Worm (Caenorhabditis elegans) whole organism, L2 larva: ENCODE measurements around the gene mrps-23.

ENCODE experiments used
- C34F6.9 ChIP-seq: fragments of 150-350 bp; optimal IDR thresholded peaks from 2 replicates; lab custom pipeline; 2014; ENCODE audit warnings: missing biosample characterization, missing genetic modification characterization
- F13H6.1 ChIP-seq: sonication (generic microtip); optimal IDR thresholded peaks from 2 replicates; lab custom pipeline; 2016; ENCODE audit warnings: missing genetic modification characterization, missing compliant biosample characterization
- R02D3.7 ChIP-seq: fragments of 150-350 bp; optimal IDR thresholded peaks from 2 replicates; lab custom pipeline; 2014; ENCODE audit warnings: missing biosample characterization, missing genetic modification characterization
- Y55F3AM.14 ChIP-seq: fragments of 200-800 bp; sonication (Bioruptor generic); optimal IDR thresholded peaks from 2 replicates; lab custom pipeline; 2018; ENCODE audit warnings: mild to moderate bottlenecking, missing genetic modification characterization, missing compliant biosample characterization
- ZK546.5 ChIP-seq: sonication (generic microtip); optimal IDR thresholded peaks from 2 replicates; lab custom pipeline; 2017; ENCODE audit warnings: missing biosample characterization, missing genetic modification characterization
- alr-1 ChIP-seq: fragments of 150-350 bp; optimal IDR thresholded peaks from 2 replicates; lab custom pipeline; 2014; ENCODE audit warnings: missing biosample characterization, missing genetic modification characterization
- aly-2 ChIP-seq: fragments of 150-350 bp; optimal IDR thresholded peaks from 2 replicates; lab custom pipeline; 2014; ENCODE audit warnings: missing biosample characterization, missing genetic modification characterization
- blmp-1 ChIP-seq: sonication (generic microtip); optimal IDR thresholded peaks from 2 replicates; lab custom pipeline; 2017; ENCODE audit warnings: missing genetic modification characterization, mild to moderate bottlenecking, missing compliant biosample characterization, antibody characterized with exemption, moderate library complexity; ENCODE audit not compliant: insufficient read depth
- ceh-16 ChIP-seq: fragments of 150-350 bp; optimal IDR thresholded peaks from 2 replicates; lab custom pipeline; 2014; ENCODE audit warnings: missing biosample characterization, missing genetic modification characterization
- ceh-82 ChIP-seq: fragments of 150-350 bp; optimal IDR thresholded peaks from 2 replicates; lab custom pipeline; 2014; ENCODE audit warnings: missing biosample characterization, missing genetic modification characterization
- crh-2 ChIP-seq: sonication (generic microtip); optimal IDR thresholded peaks from 2 replicates; lab custom pipeline; 2017; ENCODE audit warnings: missing biosample characterization, missing genetic modification characterization
- dmd-4 ChIP-seq: sonication (generic microtip); optimal IDR thresholded peaks from 2 replicates; lab custom pipeline; 2017; ENCODE audit warnings: missing biosample characterization, missing genetic modification characterization
- egl-27 ChIP-seq: sonication (generic microtip); optimal IDR thresholded peaks from 3 replicates; lab custom pipeline; 2017; ENCODE audit warnings: missing biosample characterization, missing genetic modification reagents, missing genetic modification characterization
- elt-1 ChIP-seq: fragments of 150-350 bp; optimal IDR thresholded peaks from 2 replicates; lab custom pipeline; 2014; ENCODE audit warnings: missing biosample characterization, missing genetic modification characterization
- elt-3 ChIP-seq: sonication (generic microtip); optimal IDR thresholded peaks from 2 replicates; lab custom pipeline; 2017; ENCODE audit warnings: missing biosample characterization, missing genetic modification characterization
- fos-1 ChIP-seq: fragments of 150-350 bp; optimal IDR thresholded peaks from 2 replicates; lab custom pipeline; 2014; ENCODE audit warnings: missing biosample characterization, missing genetic modification characterization
- gmeb-1 ChIP-seq: fragments of 150-350 bp; optimal IDR thresholded peaks from 2 replicates; lab custom pipeline; 2014; ENCODE audit warnings: missing biosample characterization, missing genetic modification characterization
- lin-11 ChIP-seq: fragments of 150-350 bp; sonication (generic microtip); optimal IDR thresholded peaks from 2 replicates; lab custom pipeline; 2014; ENCODE audit warnings: missing biosample characterization, missing genetic modification characterization, inconsistent platforms, mixed read lengths
- lin-13 ChIP-seq: fragments of 150-350 bp; optimal IDR thresholded peaks from 2 replicates; lab custom pipeline; 2014; ENCODE audit warnings: missing biosample characterization, missing genetic modification reagents, missing genetic modification characterization
- lin-39 ChIP-seq: fragments of 150-350 bp; optimal IDR thresholded peaks from 2 replicates; lab custom pipeline; 2014; ENCODE audit warnings: missing biosample characterization, missing genetic modification reagents, missing genetic modification characterization
- lsy-2 ChIP-seq, 2 experiments: fragments of 150-350 bp in 1 of 2; sonication (generic microtip) in 1 of 2; optimal IDR thresholded peaks; 2 replicates each; lab custom pipeline; 2014 to 2017; ENCODE audit warnings: missing biosample characterization in 2 of 2, missing genetic modification characterization in 2 of 2
- mab-5 ChIP-seq: fragments of 150-350 bp; optimal IDR thresholded peaks from 2 replicates; lab custom pipeline; 2014; ENCODE audit warnings: missing biosample characterization, missing genetic modification characterization
- mbf-1 ChIP-seq: sonication (generic microtip); optimal IDR thresholded peaks from 2 replicates; lab custom pipeline; 2017; ENCODE audit warnings: missing biosample characterization, missing genetic modification characterization
- nhr-10 ChIP-seq: sonication (generic microtip); optimal IDR thresholded peaks from 2 replicates; lab custom pipeline; 2017; ENCODE audit warnings: missing biosample characterization, missing genetic modification characterization
- nhr-11 ChIP-seq: fragments of 150-350 bp; optimal IDR thresholded peaks from 2 replicates; lab custom pipeline; 2014; ENCODE audit warnings: missing biosample characterization, missing genetic modification characterization
- nhr-12 ChIP-seq: fragments of 150-350 bp; optimal IDR thresholded peaks from 2 replicates; lab custom pipeline; 2014; ENCODE audit warnings: missing biosample characterization, missing genetic modification characterization
- nhr-129 ChIP-seq: fragments of 150-350 bp; optimal IDR thresholded peaks from 2 replicates; lab custom pipeline; 2014; ENCODE audit warnings: missing biosample characterization, missing genetic modification characterization
- nhr-21 ChIP-seq: fragments of 150-350 bp; optimal IDR thresholded peaks from 2 replicates; lab custom pipeline; 2014; ENCODE audit warnings: missing biosample characterization, missing genetic modification characterization
- nhr-23 ChIP-seq: fragments of 150-350 bp; optimal IDR thresholded peaks from 2 replicates; lab custom pipeline; 2014; ENCODE audit warnings: missing biosample characterization, missing genetic modification reagents, missing genetic modification characterization
- nhr-237 ChIP-seq: fragments of 150-350 bp; optimal IDR thresholded peaks from 2 replicates; lab custom pipeline; 2014; ENCODE audit warnings: missing biosample characterization, missing genetic modification characterization
- nhr-25 ChIP-seq: fragments of 150-350 bp; sonication (generic microtip); optimal IDR thresholded peaks from 3 replicates; lab custom pipeline; 2014; ENCODE audit warnings: missing biosample characterization, missing genetic modification characterization
- nhr-77 ChIP-seq: fragments of 150-350 bp; optimal IDR thresholded peaks from 2 replicates; lab custom pipeline; 2014; ENCODE audit warnings: missing biosample characterization, missing genetic modification characterization
- peb-1 ChIP-seq: fragments of 150-350 bp; optimal IDR thresholded peaks from 2 replicates; lab custom pipeline; 2014; ENCODE audit warnings: missing biosample characterization, missing genetic modification characterization
- sem-4 ChIP-seq: fragments of 150-350 bp; optimal IDR thresholded peaks from 2 replicates; lab custom pipeline; 2014; ENCODE audit warnings: missing biosample characterization, missing genetic modification reagents, missing genetic modification characterization
- sma-3 ChIP-seq: sonication (generic microtip); optimal IDR thresholded peaks from 2 replicates; lab custom pipeline; 2016; ENCODE audit warnings: missing genetic modification reagents, missing genetic modification characterization, missing compliant biosample characterization
- sma-9 ChIP-seq, 2 experiments: fragments of 150-350 bp in 1 of 2; sonication (generic microtip) in 1 of 2; optimal IDR thresholded peaks; 2 replicates each; lab custom pipeline; 2014 to 2016; ENCODE audit warnings: missing genetic modification characterization in 2 of 2, mild to moderate bottlenecking in 1 of 2, missing biosample characterization in 1 of 2, missing compliant biosample characterization in 1 of 2, missing genetic modification reagents in 1 of 2, moderate library complexity in 1 of 2
- snpc-4 ChIP-seq: fragments of 150-350 bp; optimal IDR thresholded peaks from 2 replicates; lab custom pipeline; 2014; ENCODE audit warnings: missing biosample characterization, missing genetic modification characterization
- unc-39 ChIP-seq: fragments of 150-350 bp; optimal IDR thresholded peaks from 2 replicates; lab custom pipeline; 2014; ENCODE audit warnings: missing biosample characterization, missing genetic modification characterization
- unc-55 ChIP-seq: fragments of 150-350 bp; sonication (generic microtip); optimal IDR thresholded peaks from 3 replicates; lab custom pipeline; 2014; ENCODE audit warnings: missing biosample characterization, missing genetic modification reagents, missing genetic modification characterization
- unc-62 ChIP-seq: fragments of 150-350 bp; optimal IDR thresholded peaks from 2 replicates; lab custom pipeline; 2014; ENCODE audit warnings: missing biosample characterization, missing genetic modification reagents, missing genetic modification characterization
- zag-1 ChIP-seq: fragments of 150-350 bp; optimal IDR thresholded peaks from 2 replicates; lab custom pipeline; 2014; ENCODE audit warnings: missing biosample characterization, missing genetic modification characterization
- ztf-11 ChIP-seq: sonication (generic microtip); optimal IDR thresholded peaks from 2 replicates; lab custom pipeline; 2017; ENCODE audit warnings: missing biosample characterization, missing genetic modification characterization
- ztf-4 ChIP-seq: fragments of 150-350 bp; optimal IDR thresholded peaks from 2 replicates; lab custom pipeline; 2014; ENCODE audit warnings: missing biosample characterization, missing genetic modification characterization

mrps-23 gene

DNA sequence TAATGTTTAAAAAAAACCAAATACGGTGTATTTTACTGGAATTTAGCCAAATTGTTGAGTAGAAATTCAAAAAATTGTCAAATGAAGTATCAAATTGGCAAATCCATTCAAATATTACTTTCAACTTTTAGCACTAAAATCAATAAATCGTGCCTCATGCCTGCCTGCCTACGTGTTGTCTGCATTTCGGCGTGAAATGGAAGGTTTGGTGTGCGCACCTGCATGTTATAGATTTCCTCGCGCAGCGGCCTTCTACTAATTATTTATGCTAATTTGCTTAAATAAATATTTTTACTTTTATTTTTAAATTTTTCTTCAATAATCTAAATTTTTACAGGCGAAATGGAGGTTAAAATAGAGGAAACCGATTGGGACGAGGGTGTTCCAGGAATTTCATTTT, 5.4 kb upstream of the mrps-23 start, which contains the start of gene ZK1098.2:
Gene ZK1098.2 (plus strand): TSS at position 336 of the 400 bp plus-strand sequence.
- no peak for TF ChIP-seq nhr-10 (tag; lab: Kevin White, UChicago)
- TF ChIP-seq elt-3 (tag; lab: Kevin White, UChicago) = no peak
- TF ChIP-seq lin-11 = no peak
- TF ChIP-seq nhr-129 = no peak
- no peak for TF ChIP-seq ceh-16
- no peak for TF ChIP-seq nhr-21 (tag; lab: Kevin White, UChicago)
- no peak for TF ChIP-seq lin-39 (tag; lab: Kevin White, UChicago)
- TF ChIP-seq peb-1 = no peak
- TF ChIP-seq mbf-1 (tag; lab: Kevin White, UChicago) = no peak
- no peak for TF ChIP-seq R02D3.7 (tag; lab: Kevin White, UChicago)
- no peak for TF ChIP-seq sem-4 (tag; lab: Kevin White, UChicago)
- no peak for TF ChIP-seq gmeb-1
- TF ChIP-seq C34F6.9 (tag; lab: Kevin White, UChicago) = peak; percentile 48
- no peak for TF ChIP-seq fos-1 (tag; lab: Kevin White, UChicago)
- TF ChIP-seq mab-5 (tag; lab: Kevin White, UChicago) = no peak
- peak; percentile 31 for TF ChIP-seq unc-55 (GFP tag; lab: Kevin White, UChicago)
- no peak for TF ChIP-seq nhr-237 (tag; lab: Kevin White, UChicago)
- no peak for TF ChIP-seq zag-1 (tag; lab: Kevin White, UChicago)
- TF ChIP-seq crh-2 = peak; percentile 60
- TF ChIP-seq ZK546.5 = no peak
- TF ChIP-seq nhr-25 (tag; lab: Kevin White, UChicago) = no peak
- no peak for TF ChIP-seq Y55F3AM.14 (GFP tag; lab: Kevin White, UChicago)
- no peak for TF ChIP-seq alr-1 (tag; lab: Kevin White, UChicago)
- TF ChIP-seq lin-13 (GFP tag; lab: Kevin White, UChicago) = no peak
- TF ChIP-seq sma-3 (GFP tag; lab: Kevin White, UChicago) = no peak
- TF ChIP-seq nhr-77 (tag; lab: Kevin White, UChicago) = no peak
- peak in 1 of 2 experiments; percentile 56 for TF ChIP-seq lsy-2 (tag; optimal IDR thresholded peaks at IDR 0.05; lab: Kevin White, UChicago)
- TF ChIP-seq egl-27 (tag; lab: Kevin White, UChicago) = no peak
- TF ChIP-seq ztf-11 = no peak
- TF ChIP-seq blmp-1 (tag; lab: Kevin White, UChicago) = no peak
- TF ChIP-seq unc-39 (tag; lab: Kevin White, UChicago) = no peak
- TF ChIP-seq nhr-11 (tag; lab: Kevin White, UChicago) = no peak
- TF ChIP-seq elt-1 (tag; lab: Kevin White, UChicago) = no peak
- no peak for TF ChIP-seq sma-9 (GFP tag; optimal IDR thresholded peaks at IDR 0.05; lab: Kevin White, UChicago)
- TF ChIP-seq sma-9 (tag; optimal IDR thresholded peaks at IDR 0.05; lab: Kevin White, UChicago) = no peak
- no peak for TF ChIP-seq unc-62 (GFP tag; lab: Kevin White, UChicago)
- TF ChIP-seq ztf-4 = no peak

DNA sequence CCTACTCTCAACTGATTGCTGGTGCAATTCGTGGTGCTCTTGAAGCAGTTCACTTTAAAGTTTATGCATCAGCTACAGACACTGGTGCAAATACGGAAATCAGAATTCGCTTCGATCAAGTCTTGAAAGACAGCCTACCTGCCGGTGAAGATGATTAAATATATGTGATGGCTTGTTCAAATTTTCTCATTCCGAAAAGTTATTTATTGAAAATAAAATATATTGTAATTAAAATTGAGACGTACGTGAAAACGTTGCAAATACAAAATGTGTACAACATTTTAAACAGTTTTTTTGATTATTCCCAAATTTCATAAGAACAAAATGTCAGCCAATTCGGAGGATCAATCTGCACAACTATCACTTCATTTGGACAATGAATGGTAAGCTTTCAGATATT, 3.4 kb upstream of the mrps-23 start, which contains the start of gene ZK1098.6:
Gene ZK1098.6 (plus strand): TSS at position 301 of the 400 bp plus-strand sequence.
- no peak for TF ChIP-seq snpc-4
- no peak for TF ChIP-seq nhr-10 (tag; lab: Kevin White, UChicago)
- TF ChIP-seq nhr-23 (tag; lab: Kevin White, UChicago) = no peak
- no peak for TF ChIP-seq ceh-16
- no peak for TF ChIP-seq lin-13 (GFP tag; lab: Kevin White, UChicago)
- TF ChIP-seq blmp-1 (tag; lab: Kevin White, UChicago) = no peak
- no peak for TF ChIP-seq R02D3.7 (tag; lab: Kevin White, UChicago)
- no peak for TF ChIP-seq nhr-12
- TF ChIP-seq fos-1 (tag; lab: Kevin White, UChicago) = no peak
- TF ChIP-seq dmd-4 (tag; lab: Kevin White, UChicago) = no peak
- TF ChIP-seq peb-1 = no peak
- TF ChIP-seq mab-5 (tag; lab: Kevin White, UChicago) = no peak
- TF ChIP-seq lin-11 = no peak
- no peak for TF ChIP-seq ceh-82
- TF ChIP-seq ZK546.5 = no peak
- no peak for TF ChIP-seq lsy-2 (tag; optimal IDR thresholded peaks at IDR 0.05; lab: Kevin White, UChicago)
- no peak for TF ChIP-seq lin-39 (tag; lab: Kevin White, UChicago)

DNA sequence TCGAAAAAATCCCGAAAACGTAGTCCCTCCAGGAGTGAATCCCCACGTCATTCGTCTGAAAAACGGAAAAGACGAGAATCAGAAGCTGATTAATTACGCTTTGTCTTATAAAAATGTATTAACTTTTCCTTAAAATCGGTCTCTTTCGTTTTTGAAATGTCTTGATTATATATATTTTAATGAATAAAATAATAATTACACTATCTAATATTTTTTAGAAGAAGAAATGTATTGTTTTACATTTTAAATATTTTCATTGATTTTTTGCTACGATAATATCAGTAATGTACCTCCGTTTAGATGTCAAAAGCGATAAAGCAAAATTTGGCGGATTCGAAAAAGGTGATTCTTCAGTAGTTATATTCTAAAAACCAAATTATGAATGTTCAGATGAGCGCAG, 1.8 kb upstream of the mrps-23 start, which contains the start of gene trpp-3:
Gene trpp-3 (plus strand): TSS at position 301 of the 400 bp plus-strand sequence.
- TF ChIP-seq blmp-1 (tag; lab: Kevin White, UChicago) (no peak), lsy-2 (tag; optimal IDR thresholded peaks at IDR 0.05; lab: Kevin White, UChicago) (no peak), lin-11 (no peak), R02D3.7 (tag; lab: Kevin White, UChicago) (no peak), elt-3 (tag; lab: Kevin White, UChicago) (no peak), unc-55 (GFP tag; lab: Kevin White, UChicago) (no peak), unc-39 (tag; lab: Kevin White, UChicago) (no peak), F13H6.1 (tag; lab: Kevin White, UChicago) (no peak), gmeb-1 (no peak), aly-2 (tag; lab: Kevin White, UChicago) (no peak), crh-2 (no peak), unc-62 (GFP tag; lab: Kevin White, UChicago) (no peak), sma-9 (GFP tag; optimal IDR thresholded peaks at IDR 0.05; lab: Kevin White, UChicago) (no peak), sma-9 (tag; optimal IDR thresholded peaks at IDR 0.05; lab: Kevin White, UChicago) (no peak)
